Worm (Caenorhabditis elegans) whole organism, dauer: ENCODE measurements around the gene csp-1.

Source experiments
- unc-62 ChIP-seq: sonication (generic microtip); optimal IDR thresholded peaks from 2 replicates; lab custom pipeline; 2017; ENCODE audit warnings: missing biosample characterization, missing genetic modification reagents, missing genetic modification characterization

The csp-1 gene

ce11 chrII:13617808-13618207 is 16.8 kb downstream of the csp-1 start, which contains the start of gene gst-12:
TSS of gene gst-12 (minus strand) at chrII:13618061.
- TF ChIP-seq unc-62 (GFP tag; lab: Kevin White, UChicago), result no peak

ce11 chrII:13624330-13624729 is 23.3 kb downstream of the csp-1 start, which contains the start of gene gst-16:
TSS of gene gst-16 (minus strand) at chrII:13624440.
- no peak for TF ChIP-seq unc-62 (GFP tag; lab: Kevin White, UChicago)

ce11 chrII:13627001-13627400 is 26.0 kb downstream of the csp-1 start, which contains the start of gene gst-19:
TSS of gene gst-19 (minus strand) at chrII:13627145.
- TF ChIP-seq unc-62 (GFP tag; lab: Kevin White, UChicago), result no peak

ce11 chrII:13630690-13631089 is 29.7 kb downstream of the csp-1 start, which contains the start of the genes gst-17 and gst-18:
TSS of gene gst-17 (minus strand) at chrII:13630790.
TSS of gene gst-18 (minus strand) at chrII:13630887.
- no peak for TF ChIP-seq unc-62 (GFP tag; lab: Kevin White, UChicago)

- TF ChIP-seq unc-62 (GFP tag; lab: Kevin White, UChicago), result no peak
Observed at ce11 chrII:13632238-13632637, 31.2 kb downstream of the csp-1 start, which contains the start of gene tag-10. TSS of gene tag-10 (plus strand) at chrII:13632584.

ce11 chrII:13636596-13636995 is 35.6 kb downstream of the csp-1 start:
- TF ChIP-seq unc-62 (GFP tag; lab: Kevin White, UChicago), result no peak

- TF ChIP-seq unc-62 (GFP tag; lab: Kevin White, UChicago), result no peak
Observed at ce11 chrII:13637464-13637863, 36.5 kb downstream of the csp-1 start.

- TF ChIP-seq unc-62 (GFP tag; lab: Kevin White, UChicago), result no peak
Observed at ce11 chrII:13637941-13638489, 37.0 kb downstream of the csp-1 start, which contains the start of gene phdh-1. TSS of gene phdh-1 (minus strand) at chrII:13638480.

- no peak for TF ChIP-seq unc-62 (GFP tag; lab: Kevin White, UChicago)
Observed at ce11 chrII:13638576-13638975, 37.6 kb downstream of the csp-1 start.

ce11 chrII:13640210-13640609 is 39.2 kb downstream of the csp-1 start:
- TF ChIP-seq unc-62 (GFP tag; lab: Kevin White, UChicago), result no peak

ce11 chrII:13641311-13641710 is 40.3 kb downstream of the csp-1 start, which contains the start of gene fbxa-167:
TSS of gene fbxa-167 (plus strand) at chrII:13641489.
- no peak for TF ChIP-seq unc-62 (GFP tag; lab: Kevin White, UChicago)

- TF ChIP-seq unc-62 (GFP tag; lab: Kevin White, UChicago), result no peak
Observed at ce11 chrII:13648230-13648629, 47.2 kb downstream of the csp-1 start, which contains the start of gene fbxa-169. TSS of gene fbxa-169 (plus strand) at chrII:13648530.
